Fruit fly (Drosophila melanogaster): ENCODE results near the gene Cse1.

DNA sequence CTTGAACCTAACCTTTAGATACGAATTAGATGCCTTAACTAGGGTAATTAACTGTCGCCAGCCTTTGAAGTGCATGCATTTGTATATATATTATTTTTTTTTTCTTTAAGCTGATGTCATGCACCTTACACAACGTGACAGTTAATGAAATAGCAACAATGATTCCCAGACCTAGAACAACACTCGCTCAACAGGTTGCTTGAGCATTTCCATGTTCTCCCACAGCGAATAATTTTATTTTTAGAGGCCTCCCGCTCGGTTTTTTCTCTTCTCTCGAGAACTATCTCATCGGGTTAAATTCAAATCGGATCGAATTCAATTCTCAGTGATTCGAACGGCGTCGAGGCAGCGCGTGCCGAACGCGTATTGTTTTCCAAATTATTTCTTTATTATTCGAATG lies 26.3 kb downstream of the Cse1 start, which contains the start of gene Ugt37D1:
- TF ChIP-seq psq (optimal IDR thresholded peaks at IDR 0.05) (no peak), h (optimal IDR thresholded peaks at IDR 0.05) (no peak), insv (optimal IDR thresholded peaks at IDR 0.05) (no peak)
